Worm (Caenorhabditis elegans): ENCODE measurements around the gene B0303.14.

The B0303.14 gene

DNA sequence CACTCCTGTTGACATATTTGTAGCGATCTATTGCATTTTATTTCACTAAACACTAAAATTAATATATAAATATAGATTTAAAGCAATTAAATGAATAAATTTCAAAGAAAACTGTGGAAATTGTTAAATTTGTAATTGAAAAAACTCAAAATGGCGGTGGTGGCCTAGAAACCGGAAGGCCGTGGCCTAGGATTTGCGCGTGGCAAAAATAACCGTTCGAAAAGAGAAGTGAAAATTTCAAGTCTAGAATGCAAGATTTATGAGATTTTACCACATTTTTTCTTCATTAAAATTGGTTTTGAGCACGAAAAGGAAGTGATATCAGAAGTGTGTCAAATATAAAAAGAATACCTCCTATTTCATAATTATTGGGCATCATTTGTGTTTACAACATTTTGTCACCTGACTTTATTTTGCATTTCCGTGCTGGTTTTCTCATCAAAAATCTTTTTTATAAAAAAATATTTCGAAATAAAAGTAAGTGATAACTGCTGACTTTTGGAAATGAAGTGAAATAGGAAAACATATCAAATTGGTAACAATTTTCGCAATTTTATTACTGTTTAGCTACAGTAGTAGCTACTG lies 32.2 kb downstream of the B0303.14 start, which contains the start of gene fli-1 (continued):
- TF ChIP-seq fkh-10 (GFP tag; optimal IDR thresholded peaks at IDR 0.05) = no peak
- TF ChIP-seq unc-30 (tag; optimal IDR thresholded peaks at IDR 0.05) = no peak
- TF ChIP-seq grh-1 (GFP tag; IDR thresholded peaks at IDR 0.05) = no peak
- no peak for TF ChIP-seq zag-1 (tag; optimal IDR thresholded peaks at IDR 0.05)
- TF ChIP-seq unc-98 (GFP tag; IDR thresholded peaks at IDR 0.05) = 0 out of 2 replicates have a peak, but pooled peaks have one; percentile 13
- no peak for TF ChIP-seq zip-4 (GFP tag; optimal IDR thresholded peaks at IDR 0.05)
- TF ChIP-seq swsn-7 (tag; optimal IDR thresholded peaks at IDR 0.05) = peak; percentile 5

DNA sequence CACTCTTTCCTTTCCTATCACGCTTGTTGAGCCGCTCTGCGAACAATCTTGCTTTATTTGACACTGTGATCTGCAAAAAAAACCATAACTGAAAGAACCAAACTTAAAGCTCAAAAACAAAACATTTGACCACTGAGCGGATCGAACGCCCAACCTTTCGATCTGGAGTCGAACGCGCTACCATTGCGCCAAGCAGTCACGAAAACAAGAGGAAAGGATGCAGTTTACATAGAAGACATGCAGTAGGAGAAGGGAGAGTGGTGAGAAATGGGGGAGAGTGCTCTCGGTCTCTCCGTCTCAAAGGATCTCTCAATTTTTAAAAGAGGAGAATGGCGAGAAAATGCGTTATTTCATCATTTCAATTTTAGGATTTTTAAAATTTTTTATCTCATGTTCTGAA lies 37.6 kb downstream of the B0303.14 start:
- TF ChIP-seq nhr-90 (tag; optimal IDR thresholded peaks at IDR 0.05; ENCODE audit: poor library complexity) (peak; percentile 61), sox-4 (tag; optimal IDR thresholded peaks at IDR 0.05) (no peak), egl-27 (tag; optimal IDR thresholded peaks at IDR 0.05) (no peak), xbp-1 (tag; optimal IDR thresholded peaks at IDR 0.05) (peak; percentile 63), nhr-76 (tag; optimal IDR thresholded peaks at IDR 0.05) (no peak), rnt-1 (tag; optimal IDR thresholded peaks at IDR 0.05) (peak; percentile 73), alr-1 (tag; optimal IDR thresholded peaks at IDR 0.05; ENCODE audit: borderline replicate concordance) (no peak), irx-1 (tag; optimal IDR thresholded peaks at IDR 0.05) (peak; percentile 32), nhr-84 (tag; optimal IDR thresholded peaks at IDR 0.05) (no peak), elt-2 (tag; optimal IDR thresholded peaks at IDR 0.05) (peak; percentile 6), lin-39 (tag; optimal IDR thresholded peaks at IDR 0.05) (no peak), lin-13 (GFP tag; optimal IDR thresholded peaks at IDR 0.05) (peak; percentile 42), nhr-12 (tag; optimal IDR thresholded peaks at IDR 0.05) (no peak), isw-1 (GFP tag; IDR thresholded peaks at IDR 0.05) (peak; percentile 24; the same call in 1 of the 2 replicates), zag-1 (tag; optimal IDR thresholded peaks at IDR 0.05) (no peak), nhr-237 (tag; optimal IDR thresholded peaks at IDR 0.05) (no peak), snu-23 (GFP tag; optimal IDR thresholded peaks at IDR 0.05) (peak; percentile 85), fkh-10 (GFP tag; optimal IDR thresholded peaks at IDR 0.05) (peak; percentile 52), nhr-77 (tag; optimal IDR thresholded peaks at IDR 0.05) (peak; percentile 46), dpl-1 (GFP tag; optimal IDR thresholded peaks at IDR 0.05) (peak; percentile 26 to 49 (median 49)), ceh-90 (tag; optimal IDR thresholded peaks at IDR 0.05) (peak; percentile 12), ztf-11 (tag; optimal IDR thresholded peaks at IDR 0.05) (peak in 1 of 2 experiments; percentile 53), F16B12.6 (tag; optimal IDR thresholded peaks at IDR 0.05) (peak; percentile 40), dsc-1 (tag; optimal IDR thresholded peaks at IDR 0.05) (peak; percentile 75), sup-37 (GFP tag; optimal IDR thresholded peaks at IDR 0.05) (no peak), Y116A8C.19 (tag; optimal IDR thresholded peaks at IDR 0.05; ENCODE audit: borderline replicate concordance) (no peak), nhr-71 (tag; optimal IDR thresholded peaks at IDR 0.05) (peak; percentile 79), ztf-4 (tag; optimal IDR thresholded peaks at IDR 0.05) (peak; percentile 29), C34B4.2 (tag; optimal IDR thresholded peaks at IDR 0.05) (no peak), elt-3 (tag; optimal IDR thresholded peaks at IDR 0.05) (peak in 1 of 6 experiments; percentile 43), lin-14 (GFP tag; optimal IDR thresholded peaks at IDR 0.05) (peak; percentile 73), fkh-4 (tag; optimal IDR thresholded peaks at IDR 0.05; ENCODE audit: borderline replicate concordance) (no peak), ceh-88 (GFP tag; IDR thresholded peaks at IDR 0.05) (0 out of 2 replicates have a peak, but pooled peaks have one; percentile 19), nhr-20 (tag; optimal IDR thresholded peaks at IDR 0.05) (peak; percentile 68), jun-1 (tag; optimal IDR thresholded peaks at IDR 0.05) (peak; percentile 61), hpl-2 (GFP tag; optimal IDR thresholded peaks at IDR 0.05) (no peak), C04F5.9 (tag; optimal IDR thresholded peaks at IDR 0.05) (peak; percentile 8), swsn-7 (tag; optimal IDR thresholded peaks at IDR 0.05) (peak; percentile 71), unc-98 (GFP tag; IDR thresholded peaks at IDR 0.05) (no peak), nhr-47 (tag; optimal IDR thresholded peaks at IDR 0.05) (peak; percentile 79), lin-35 (GFP tag; optimal IDR thresholded peaks at IDR 0.05) (peak; percentile 58 to 82), grh-1 (GFP tag; IDR thresholded peaks at IDR 0.05) (no peak), ceh-8 (GFP tag; optimal IDR thresholded peaks at IDR 0.05) (peak; percentile 54), mef-2 (tag; optimal IDR thresholded peaks at IDR 0.05) (no peak), hlh-17 (GFP tag; optimal IDR thresholded peaks at IDR 0.05; ENCODE audit: borderline replicate concordance) (no peak), pqm-1 (tag; optimal IDR thresholded peaks at IDR 0.05) (no peak)

All from whole organism, L1 larva.